ENCODE assay signal across 6 worm cellular contexts in the genomic region with DNA sequence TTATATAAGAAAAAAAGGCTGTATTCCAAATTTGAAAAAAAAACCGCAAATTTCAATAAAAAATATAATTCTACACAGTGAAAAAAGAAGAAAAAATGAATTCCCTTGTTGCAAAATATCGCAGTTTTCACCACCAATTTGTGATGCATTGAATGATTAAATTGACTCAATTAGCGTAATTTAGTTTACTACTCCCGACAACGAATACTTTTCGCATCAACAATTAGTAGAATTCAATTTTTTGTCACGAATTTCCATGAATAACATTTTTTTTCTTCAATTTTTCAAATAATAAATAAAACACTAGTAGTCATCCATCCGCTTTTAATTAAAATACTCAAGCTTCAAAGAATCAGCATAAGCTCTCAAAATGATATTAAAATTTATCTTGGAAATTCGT.
A peak's percentile ranks its signal among the peaks of the same experiment; 100 is the strongest.
TF ChIP-seq lines count a peak whose summit lies in the region.

No protein-coding gene starts in this region.

TF ChIP-seq in whole organism, L1 larva, 84 proteins besides CTCF, POLR2A, EP300 and RAD21 (continues in another document):
- TF ChIP-seq hlh-4 (tag; optimal IDR thresholded peaks at IDR 0.05; lab: Kevin White, UChicago) (no peak), C04F5.9 (tag; optimal IDR thresholded peaks at IDR 0.05; lab: Kevin White, UChicago) (no peak), zag-1 (tag; optimal IDR thresholded peaks at IDR 0.05; lab: Kevin White, UChicago) (peak; percentile 6), ceh-8 (GFP tag; optimal IDR thresholded peaks at IDR 0.05; lab: Kevin White, UChicago) (peak; percentile 94), unc-30 (tag; optimal IDR thresholded peaks at IDR 0.05; lab: Kevin White, UChicago) (no peak), efl-1 (optimal IDR thresholded peaks at IDR 0.05; lab: Kevin White, UChicago) (no peak), efl-1 (GFP tag; optimal IDR thresholded peaks at IDR 0.05 in 1 of 2; lab: Kevin White, UChicago) (no peak), dpl-1 (GFP tag; optimal IDR thresholded peaks at IDR 0.05; lab: Kevin White, UChicago) (no peak), egl-27 (tag; optimal IDR thresholded peaks at IDR 0.05; lab: Kevin White, UChicago) (no peak), fkh-8 (tag; optimal IDR thresholded peaks at IDR 0.05; lab: Kevin White, UChicago) (peak; percentile 38), C16A3.4 (tag; optimal IDR thresholded peaks at IDR 0.05; lab: Kevin White, UChicago) (no peak), ceh-88 (GFP tag; IDR thresholded peaks at IDR 0.05; lab: Robert Waterston, UW) (no peak), pax-3 (tag; optimal IDR thresholded peaks at IDR 0.05; lab: Kevin White, UChicago) (no peak), lin-15B (tag; optimal IDR thresholded peaks at IDR 0.05; lab: Kevin White, UChicago) (no peak), xbp-1 (tag; optimal IDR thresholded peaks at IDR 0.05; lab: Kevin White, UChicago) (no peak)

TF ChIP-seq in whole organism, L2 larva, 48 proteins besides CTCF, POLR2A, EP300 and RAD21 (continues in another document):
- TF ChIP-seq crh-2 (tag; optimal IDR thresholded peaks at IDR 0.05; lab: Kevin White, UChicago) (no peak), nhr-129 (tag; optimal IDR thresholded peaks at IDR 0.05; lab: Kevin White, UChicago) (no peak), blmp-1 (tag; optimal IDR thresholded peaks at IDR 0.05; lab: Kevin White, UChicago; ENCODE audit: insufficient read depth) (no peak), unc-62 (GFP tag; optimal IDR thresholded peaks at IDR 0.05; lab: Kevin White, UChicago) (no peak), snpc-4 (tag; optimal IDR thresholded peaks at IDR 0.05; lab: Kevin White, UChicago) (no peak), alr-1 (tag; optimal IDR thresholded peaks at IDR 0.05; lab: Kevin White, UChicago) (no peak), Y55F3AM.14 (GFP tag; optimal IDR thresholded peaks at IDR 0.05; lab: Kevin White, UChicago) (no peak), sem-4 (tag; optimal IDR thresholded peaks at IDR 0.05; lab: Kevin White, UChicago) (peak; percentile 7), ztf-1 (GFP tag; conservative IDR thresholded peaks at IDR 0.05; lab: Robert Waterston, UW) (no peak), egl-27 (tag; optimal IDR thresholded peaks at IDR 0.05; lab: Kevin White, UChicago) (no peak), nhr-77 (tag; optimal IDR thresholded peaks at IDR 0.05; lab: Kevin White, UChicago) (no peak), elt-1 (tag; optimal IDR thresholded peaks at IDR 0.05; lab: Kevin White, UChicago) (no peak), elt-3 (tag; optimal IDR thresholded peaks at IDR 0.05; lab: Kevin White, UChicago) (no peak), ama-1 (optimal IDR thresholded peaks at IDR 0.05; lab: Kevin White, UChicago) (no peak), sma-9 (GFP tag; optimal IDR thresholded peaks at IDR 0.05; lab: Kevin White, UChicago) (peak; percentile 28), sma-9 (tag; optimal IDR thresholded peaks at IDR 0.05; lab: Kevin White, UChicago) (no peak)

TF ChIP-seq in whole organism, L3 larva, 47 proteins besides CTCF, POLR2A, EP300 and RAD21:
- TF ChIP-seq fkh-10 (GFP tag; optimal IDR thresholded peaks at IDR 0.05; lab: Kevin White, UChicago): peak; percentile 67
- TF ChIP-seq sea-2 (GFP tag; optimal IDR thresholded peaks at IDR 0.05; lab: Kevin White, UChicago): no peak
TF ChIP-seq in whole organism, L3 larva: peak in this region for 1.

TF ChIP-seq in whole organism, L4 larva, 104 proteins besides CTCF, POLR2A, EP300 and RAD21:
- TF ChIP-seq lsy-2 (tag; optimal IDR thresholded peaks at IDR 0.05; lab: Kevin White, UChicago) (peak in 1 of 2 experiments; percentile 21), ceh-62 (tag; optimal IDR thresholded peaks at IDR 0.05; lab: Kevin White, UChicago) (no peak), cey-2 (tag; optimal IDR thresholded peaks at IDR 0.05; lab: Kevin White, UChicago; ENCODE audit: borderline replicate concordance, insufficient read depth) (no peak), fkh-10 (GFP tag; optimal IDR thresholded peaks at IDR 0.05; lab: Kevin White, UChicago) (peak; percentile 16), ztf-7 (tag; optimal IDR thresholded peaks at IDR 0.05; lab: Kevin White, UChicago) (no peak), ces-1 (GFP tag; optimal IDR thresholded peaks at IDR 0.05; lab: Kevin White, UChicago) (peak; percentile 46)
TF ChIP-seq in whole organism, L4 larva: peak in this region for 3.

TF ChIP-seq in whole organism, late embryonic, 69 proteins besides CTCF, POLR2A, EP300 and RAD21:
- peak; percentile 91 for TF ChIP-seq unc-42 (tag; optimal IDR thresholded peaks at IDR 0.05; lab: Kevin White, UChicago)
- no peak for TF ChIP-seq hlh-13 (GFP tag; optimal IDR thresholded peaks at IDR 0.05; lab: Kevin White, UChicago)
- no peak for TF ChIP-seq K02D7.2 (tag; optimal IDR thresholded peaks at IDR 0.05; lab: Kevin White, UChicago)
- no peak for TF ChIP-seq unc-86 (tag; optimal IDR thresholded peaks at IDR 0.05; lab: Kevin White, UChicago)
- TF ChIP-seq madf-2 (tag; optimal IDR thresholded peaks at IDR 0.05; lab: Kevin White, UChicago): no peak
TF ChIP-seq in whole organism, late embryonic: peak in this region for 1.

TF ChIP-seq in whole organism, mixed stage, embryonic, 35 proteins besides CTCF, POLR2A, EP300 and RAD21:
- TF ChIP-seq snpc-4 (tag; optimal IDR thresholded peaks at IDR 0.05; lab: Kevin White, UChicago): no peak
- no peak for TF ChIP-seq blmp-1 (tag; optimal IDR thresholded peaks at IDR 0.05; lab: Kevin White, UChicago)
- TF ChIP-seq ces-1 (GFP tag; optimal IDR thresholded peaks at IDR 0.05; lab: Kevin White, UChicago): peak; percentile 98
- no peak for TF ChIP-seq unc-62 (GFP tag; optimal IDR thresholded peaks at IDR 0.05; lab: Kevin White, UChicago)

Comparison
In these comparisons a context has a peak if more than half of its experiments do, and no peak if none do; other contexts are left out.
1. Of the 29 proteins assayed by ChIP-seq in both whole organism, L4 larva and whole organism, L1 larva: peak only in whole organism, L4 larva: ces-1 and fkh-10; only in whole organism, L1 larva: zag-1; in both: none; in neither: 25; mixed calls (peak in some experiments, not most) for 1.